Fruit fly (Drosophila melanogaster): ENCODE results near the gene Rubicon.

Gene Rubicon

dm6 chrX:8714064-8715046, 37.5 kb downstream of the Rubicon start, which contains the start of the genes CG2004 and CG1785 (continued):
- TF ChIP-seq salm (tag; optimal IDR thresholded peaks at IDR 0.05) (peak; percentile 65), schlank (tag; optimal IDR thresholded peaks at IDR 0.05) (peak; percentile 72), br (optimal IDR thresholded peaks at IDR 0.05) (no peak), CG14441 (GFP tag; IDR thresholded peaks at IDR 0.05) (peak; percentile 94), GATAe (GFP tag; conservative IDR thresholded peaks at IDR 0.05) (peak; percentile 44; the same call in 1 of the 2 replicates), sr (GFP tag; IDR thresholded peaks at IDR 0.05) (peak; percentile 61; the same call in 1 of the 3 replicates), CG16779 (GFP tag; IDR thresholded peaks at IDR 0.05) (peak; percentile 90), CG11560 (tag; IDR thresholded peaks at IDR 0.05) (peak; percentile 77), Xbp1 (GFP tag; optimal IDR thresholded peaks at IDR 0.05) (peak; percentile 93), Optix (GFP tag; IDR thresholded peaks at IDR 0.05) (peak; percentile 93), bbx (GFP tag; IDR thresholded peaks at IDR 0.05; ENCODE audit: partially characterized antibody) (peak; percentile 56; the same call in 1 of the 2 replicates), CG11247 (GFP tag; IDR thresholded peaks at IDR 0.05) (peak; percentile 93), CG2875 (GFP tag; optimal IDR thresholded peaks at IDR 0.05) (peak; percentile 67), Meics (GFP tag; optimal IDR thresholded peaks at IDR 0.05) (peak; percentile 84), CG9437 (GFP tag; optimal IDR thresholded peaks at IDR 0.05) (peak; percentile 78), CG31441 (GFP tag; IDR thresholded peaks at IDR 0.05) (peak; percentile 86), zfh2 (GFP tag; optimal IDR thresholded peaks at IDR 0.05) (peak; percentile 88), Dad (GFP tag; optimal IDR thresholded peaks at IDR 0.05) (peak; percentile 56), grau (tag; optimal IDR thresholded peaks at IDR 0.05) (peak; percentile 89), eyg (GFP tag; optimal IDR thresholded peaks at IDR 0.05) (no peak), Stat92E (GFP tag; optimal IDR thresholded peaks at IDR 0.05) (peak in 1 of 3 experiments; percentile 65), Ets65A (GFP tag) (peak; percentile 97), CG14965 (GFP tag; optimal IDR thresholded peaks at IDR 0.05; ENCODE audit: borderline replicate concordance) (no peak), ap (GFP tag; IDR thresholded peaks at IDR 0.05) (peak; percentile 89), wdn (GFP tag; IDR thresholded peaks at IDR 0.05) (peak; percentile 82), Ssrp (tag; optimal IDR thresholded peaks at IDR 0.05) (peak; percentile 90), btn (GFP tag; optimal IDR thresholded peaks at IDR 0.05) (peak; percentile 55), H15 (GFP tag; IDR thresholded peaks at IDR 0.05) (peak; percentile 93), CG15696 (tag; optimal IDR thresholded peaks at IDR 0.05) (peak; percentile 93), CG15479 (GFP tag; optimal IDR thresholded peaks at IDR 0.05) (peak; percentile 35), klu (GFP tag; IDR thresholded peaks at IDR 0.05) (peak; percentile 86), CG7745 (tag; optimal IDR thresholded peaks at IDR 0.05) (no peak), CG6254 (GFP tag; optimal IDR thresholded peaks at IDR 0.05) (peak; percentile 72), ash1 (GFP tag; optimal IDR thresholded peaks at IDR 0.05) (peak; percentile 56), sc (optimal IDR thresholded peaks at IDR 0.05) (no peak), sc (GFP tag; optimal IDR thresholded peaks at IDR 0.05) (peak; percentile 75), Hr39 (optimal IDR thresholded peaks at IDR 0.05) (no peak), ken (GFP tag; IDR thresholded peaks at IDR 0.05) (peak; percentile 95), stwl (tag; optimal IDR thresholded peaks at IDR 0.05) (peak; percentile 59), Ptx1 (GFP tag; IDR thresholded peaks at IDR 0.05) (peak; percentile 96), CG11093 (GFP tag; IDR thresholded peaks at IDR 0.05) (peak; percentile 91), CG10267 (tag; optimal IDR thresholded peaks at IDR 0.05) (peak; percentile 98), CG18599 (GFP tag; optimal IDR thresholded peaks at IDR 0.05) (peak; percentile 94), CG18011 (GFP tag; optimal IDR thresholded peaks at IDR 0.05) (peak; percentile 80), wek (GFP tag; optimal IDR thresholded peaks at IDR 0.05) (peak; percentile 6), Myb (GFP tag; optimal IDR thresholded peaks at IDR 0.05) (peak; percentile 34), ro (GFP tag; IDR thresholded peaks at IDR 0.05) (peak; percentile 83), insv (GFP tag; optimal IDR thresholded peaks at IDR 0.05) (peak in 1 of 2 experiments; percentile 60), E2f1 (GFP tag; IDR thresholded peaks at IDR 0.05) (peak; percentile 93)
